Fruit fly (Drosophila melanogaster) whole organism, embryonic: ENCODE measurements around the gene Blos4.

Experiments
- Asciz ChIP-seq: fragments of 200-800 bp; sonication (Bioruptor generic); optimal IDR thresholded peaks from 2 replicates; lab custom pipeline; 2017; ENCODE audit warnings: missing biosample characterization, mild to moderate bottlenecking, missing genetic modification characterization, missing genetic modification reagents
- CG10147 ChIP-seq: fragments of 200-800 bp; sonication (Bioruptor generic); optimal IDR thresholded peaks from 2 replicates; lab custom pipeline; 2019; ENCODE audit warnings: missing biosample characterization, mild to moderate bottlenecking, missing genetic modification characterization, moderate library complexity
- CG10654 ChIP-seq: fragments of 200-800 bp; sonication (Bioruptor generic); optimal IDR thresholded peaks from 2 replicates; lab custom pipeline; 2016; ENCODE audit warnings: missing biosample characterization, missing genetic modification characterization
- CG10959 ChIP-seq: fragments of 200-800 bp; sonication (Bioruptor generic); IDR thresholded peaks from 2 replicates; pipeline ENCODE4 v1.3.6; 2022; ENCODE audit warnings: missing biosample characterization, missing genetic modification characterization
- CG1233 ChIP-seq: fragments of 200-800 bp; sonication (Bioruptor generic); optimal IDR thresholded peaks from 4 replicates; lab custom pipeline; 2018; ENCODE audit warnings: missing biosample characterization, mild to moderate bottlenecking, missing genetic modification characterization
- CG12659 ChIP-seq: fragments of 200-800 bp; sonication (Bioruptor generic); optimal IDR thresholded peaks from 3 replicates; lab custom pipeline; 2017; ENCODE audit warnings: mild to moderate bottlenecking, missing biosample characterization, missing genetic modification reagents, missing genetic modification characterization
- CG12942 ChIP-seq: fragments of 200-800 bp; sonication (Bioruptor generic); optimal IDR thresholded peaks from 3 replicates; lab custom pipeline; 2016; ENCODE audit warnings: missing biosample characterization, missing genetic modification characterization
- CG15269 ChIP-seq: fragments of 200-800 bp; sonication (Bioruptor generic); optimal IDR thresholded peaks from 2 replicates; lab custom pipeline; 2018; ENCODE audit warnings: missing biosample characterization, mild to moderate bottlenecking, missing genetic modification characterization, moderate library complexity
- CG1529 ChIP-seq: fragments of 200-800 bp; sonication (Bioruptor generic); optimal IDR thresholded peaks from 3 replicates; lab custom pipeline; 2018; ENCODE audit warnings: missing biosample characterization, missing genetic modification characterization
- CG1603 ChIP-seq: fragments of 200-800 bp; sonication (Bioruptor generic); optimal IDR thresholded peaks from 2 replicates; lab custom pipeline; 2019; ENCODE audit warnings: missing biosample characterization, mild to moderate bottlenecking, missing genetic modification characterization, moderate library complexity
- CG17568 ChIP-seq: fragments of 200-800 bp; sonication (Bioruptor generic); optimal IDR thresholded peaks from 2 replicates; lab custom pipeline; 2018; ENCODE audit warnings: missing biosample characterization, mild to moderate bottlenecking, missing genetic modification characterization, moderate library complexity
- CG18619 ChIP-seq: fragments of 200-800 bp; sonication (Bioruptor generic); optimal IDR thresholded peaks from 3 replicates; lab custom pipeline; 2017; ENCODE audit warnings: missing biosample characterization, mild to moderate bottlenecking, missing genetic modification characterization
- CG30403 ChIP-seq: fragments of 200-800 bp; sonication (Bioruptor generic); optimal IDR thresholded peaks from 3 replicates; lab custom pipeline; 2016; ENCODE audit warnings: missing biosample characterization, missing genetic modification characterization
- CG30431 ChIP-seq: fragments of 200-800 bp; sonication (Bioruptor generic); optimal IDR thresholded peaks from 2 replicates; lab custom pipeline; 2017; ENCODE audit warnings: missing biosample characterization, missing genetic modification characterization
- CG31441 ChIP-seq: fragments of 200-800 bp; sonication (Bioruptor generic); IDR thresholded peaks from 2 replicates; pipeline ENCODE4 v1.3.6; 2022; ENCODE audit warnings: missing biosample characterization, missing genetic modification characterization
- CG4404 ChIP-seq: fragments of 200-800 bp; sonication (Bioruptor generic); IDR thresholded peaks from 2 replicates; pipeline ENCODE4 v1.3.6; 2022; ENCODE audit warnings: missing biosample characterization, missing genetic modification characterization
- CG4424 ChIP-seq: fragments of 200-800 bp; sonication (Bioruptor generic); optimal IDR thresholded peaks from 3 replicates; lab custom pipeline; 2016; ENCODE audit warnings: missing biosample characterization, missing genetic modification characterization
- CG6689 ChIP-seq: fragments of 200-800 bp; sonication (Bioruptor generic); IDR thresholded peaks from 2 replicates; pipeline ENCODE4 v1.3.6; 2022; ENCODE audit warnings: missing biosample characterization, missing genetic modification characterization
- CG6813 ChIP-seq: fragments of 200-800 bp; sonication (Bioruptor generic); optimal IDR thresholded peaks from 2 replicates; lab custom pipeline; 2017; ENCODE audit warnings: missing biosample characterization, missing genetic modification characterization, mild to moderate bottlenecking, moderate library complexity, missing genetic modification reagents
- CG8388 ChIP-seq: fragments of 200-800 bp; sonication (Bioruptor generic); optimal IDR thresholded peaks from 2 replicates; lab custom pipeline; 2019; ENCODE audit warnings: missing biosample characterization, mild to moderate bottlenecking, missing genetic modification characterization, moderate library complexity
- CG8924 ChIP-seq: fragments of 200-800 bp; optimal IDR thresholded peaks from 3 replicates; lab custom pipeline; 2019; ENCODE audit warnings: missing biosample characterization, mild to moderate bottlenecking, missing genetic modification characterization, moderate library complexity
- H15 ChIP-seq: fragments of 200-800 bp; sonication (Bioruptor generic); IDR thresholded peaks from 3 replicates; pipeline ENCODE4 v1.3.6; 2022; ENCODE audit warnings: missing biosample characterization, missing genetic modification characterization
- HLHmδ ChIP-seq: fragments of 200-800 bp; sonication (Bioruptor generic); optimal IDR thresholded peaks from 2 replicates; lab custom pipeline; 2018; ENCODE audit warnings: missing biosample characterization, mild to moderate bottlenecking, missing genetic modification characterization, moderate library complexity
- Mad ChIP-seq: fragments of 200-800 bp; sonication (Bioruptor generic); optimal IDR thresholded peaks from 2 replicates; lab custom pipeline; 2016; ENCODE audit warnings: missing biosample characterization, missing genetic modification characterization
- Rx ChIP-seq: fragments of 200-800 bp; sonication (Bioruptor generic); IDR thresholded peaks from 2 replicates; pipeline ENCODE4 v1.3.6; 2022; ENCODE audit warnings: missing biosample characterization, missing genetic modification characterization
- Sry-β ChIP-seq: fragments of 200-800 bp; sonication (Bioruptor generic); optimal IDR thresholded peaks from 2 replicates; lab custom pipeline; 2018; ENCODE audit warnings: missing biosample characterization, mild to moderate bottlenecking, missing genetic modification characterization, moderate library complexity
- Usf ChIP-seq: fragments of 200-800 bp; sonication (Bioruptor generic); optimal IDR thresholded peaks from 2 replicates; lab custom pipeline; 2017; ENCODE audit warnings: missing genotype, missing biosample characterization, missing genetic modification characterization
- Xrp1 ChIP-seq: fragments of 200-800 bp; sonication (Bioruptor generic); IDR thresholded peaks from 2 replicates; pipeline ENCODE4 v1.3.6; 2022; ENCODE audit warnings: missing biosample characterization, missing genetic modification characterization
- az2 ChIP-seq: fragments of 200-800 bp; sonication (Bioruptor generic); optimal IDR thresholded peaks from 3 replicates; lab custom pipeline; 2016; ENCODE audit warnings: missing biosample characterization, missing genetic modification characterization
- bcd ChIP-seq: fragments of 200-800 bp; sonication (Bioruptor generic); optimal IDR thresholded peaks from 2 replicates; lab custom pipeline; 2017; ENCODE audit warnings: missing biosample characterization, mild to moderate bottlenecking, missing genetic modification characterization
- cato ChIP-seq: fragments of 200-800 bp; sonication (Bioruptor generic); optimal IDR thresholded peaks from 2 replicates; lab custom pipeline; 2016; ENCODE audit warnings: missing biosample characterization, missing genetic modification characterization, borderline replicate concordance
- crc ChIP-seq: fragments of 200-800 bp; sonication (Bioruptor generic); optimal IDR thresholded peaks from 2 replicates; lab custom pipeline; 2016; ENCODE audit warnings: missing biosample characterization, missing genetic modification characterization
- cwo ChIP-seq: fragments of 200-800 bp; sonication (Bioruptor generic); optimal IDR thresholded peaks from 3 replicates; lab custom pipeline; 2017; ENCODE audit warnings: missing biosample characterization, missing genetic modification characterization, mild to moderate bottlenecking, moderate library complexity, missing genetic modification reagents
- dmrt11E ChIP-seq: fragments of 200-800 bp; sonication (Bioruptor generic); optimal IDR thresholded peaks from 3 replicates; lab custom pipeline; 2018; ENCODE audit warnings: missing biosample characterization, mild to moderate bottlenecking, missing genetic modification characterization, moderate library complexity
- dmrt99B ChIP-seq: fragments of 200-800 bp; sonication (Bioruptor generic); optimal IDR thresholded peaks from 2 replicates; lab custom pipeline; 2018; ENCODE audit warnings: missing biosample characterization, mild to moderate bottlenecking, missing genetic modification characterization, moderate library complexity
- grau ChIP-seq: fragments of 200-800 bp; optimal IDR thresholded peaks from 3 replicates; lab custom pipeline; 2019; ENCODE audit warnings: missing biosample characterization, mild to moderate bottlenecking, missing genetic modification characterization, moderate library complexity
- gro ChIP-seq: fragments of 200-800 bp; sonication (Bioruptor generic); optimal IDR thresholded peaks from 2 replicates; lab custom pipeline; 2016; ENCODE audit warnings: missing biosample characterization, missing genetic modification characterization
- ind ChIP-seq: fragments of 200-800 bp; sonication (Bioruptor generic); optimal IDR thresholded peaks from 3 replicates; lab custom pipeline; 2016; ENCODE audit warnings: missing biosample characterization, missing genetic modification characterization
- kah ChIP-seq: fragments of 200-800 bp; sonication (Bioruptor generic); optimal IDR thresholded peaks from 2 replicates; lab custom pipeline; 2018; ENCODE audit warnings: missing biosample characterization, mild to moderate bottlenecking, missing genetic modification characterization
- ken ChIP-seq: fragments of 200-800 bp; sonication (Bioruptor generic); IDR thresholded peaks from 3 replicates; pipeline ENCODE4 v1.3.6; 2022; ENCODE audit warnings: missing biosample characterization, missing genetic modification characterization
- mirr ChIP-seq: fragments of 200-800 bp; sonication (Bioruptor generic); optimal IDR thresholded peaks from 3 replicates; lab custom pipeline; 2018; ENCODE audit warnings: missing biosample characterization, mild to moderate bottlenecking, missing genetic modification characterization
- mld ChIP-seq: fragments of 200-800 bp; sonication (Bioruptor generic); IDR thresholded peaks from 3 replicates; pipeline ENCODE4 v1.3.6; 2022; ENCODE audit warnings: missing biosample characterization, missing genetic modification characterization; ENCODE audit not compliant: partially characterized antibody
- org-1 ChIP-seq: fragments of 200-800 bp; sonication (Bioruptor generic); optimal IDR thresholded peaks from 2 replicates; lab custom pipeline; 2017; ENCODE audit warnings: missing biosample characterization, missing genetic modification characterization
- rib ChIP-seq: fragments of 200-800 bp; sonication (Bioruptor generic); IDR thresholded peaks from 2 replicates; pipeline ENCODE4 v1.3.6; 2022; ENCODE audit warnings: missing biosample characterization, missing genetic modification characterization
- run ChIP-seq: fragments of 200-800 bp; sonication (Bioruptor generic); optimal IDR thresholded peaks from 3 replicates; lab custom pipeline; 2018; ENCODE audit warnings: missing biosample characterization, mild to moderate bottlenecking, missing genetic modification characterization
- salm ChIP-seq: fragments of 200-800 bp; sonication (Bioruptor generic); optimal IDR thresholded peaks from 2 replicates; lab custom pipeline; 2018; ENCODE audit warnings: missing biosample characterization, mild to moderate bottlenecking, missing genetic modification characterization
- sens ChIP-seq: fragments of 200-800 bp; sonication (Bioruptor generic); peaks from one replicate; lab custom pipeline; 2016; ENCODE audit warnings: missing biosample characterization, missing genetic modification characterization
- sisA ChIP-seq: fragments of 200-800 bp; sonication (Bioruptor generic); IDR thresholded peaks from 2 replicates; pipeline ENCODE4 v1.3.6; 2022; ENCODE audit warnings: missing biosample characterization, missing genetic modification characterization
- twi ChIP-seq: fragments of 200-800 bp; optimal IDR thresholded peaks from 2 replicates; lab custom pipeline; 2019; ENCODE audit warnings: missing biosample characterization, mild to moderate bottlenecking, missing genetic modification characterization, moderate library complexity
- zen ChIP-seq: fragments of 200-800 bp; sonication (Bioruptor generic); optimal IDR thresholded peaks from 3 replicates; lab custom pipeline; 2018; ENCODE audit warnings: missing biosample characterization, mild to moderate bottlenecking, missing genetic modification characterization, moderate library complexity

Blos4 gene

dm6 chr3L:10843273-10843672, 35.6 kb upstream of the Blos4 start (continued):
- TF ChIP-seq cato (GFP tag; lab: Kevin White, UChicago) (peak; percentile 23), salm (tag; lab: Kevin White, UChicago) (peak; percentile 15), mld (no peak), CG15269 (peak; percentile 42), CG1233 (GFP tag; lab: Kevin White, UChicago) (peak; percentile 11), CG6813 (GFP tag; lab: Kevin White, UChicago) (peak; percentile 72), CG8388 (GFP tag; lab: Kevin White, UChicago) (peak; percentile 57), rib (GFP tag; lab: Robert Waterston, UW) (no peak), CG17568 (GFP tag; lab: Kevin White, UChicago) (peak; percentile 36), CG6689 (peak; percentile 44; the same call in 1 of the 2 replicates), cwo (peak; percentile 6), gro (GFP tag; lab: Kevin White, UChicago) (no peak), CG10959 (GFP tag; lab: Robert Waterston, UW) (peak; percentile 35; the same call in 1 of the 2 replicates), twi (tag; lab: Kevin White, UChicago) (peak; percentile 56), dmrt11E (tag; lab: Kevin White, UChicago) (peak; percentile 87), H15 (no peak), CG30403 (peak; percentile 50), run (peak; percentile 1), grau (tag; lab: Kevin White, UChicago) (peak; percentile 73), CG30431 (peak; percentile 41), kah (GFP tag; lab: Kevin White, UChicago) (peak; percentile 39), Sry-β (GFP tag; lab: Kevin White, UChicago) (peak; percentile 23), CG31441 (peak; percentile 78), ken (GFP tag; lab: Robert Waterston, UW) (peak; percentile 22; the same call in 1 of the 3 replicates), CG8924 (tag; lab: Kevin White, UChicago) (peak; percentile 79), CG12659 (peak; percentile 52), HLHmδ (GFP tag; lab: Kevin White, UChicago) (no peak), az2 (GFP tag; lab: Kevin White, UChicago) (peak; percentile 53), CG1603 (tag; lab: Kevin White, UChicago) (peak; percentile 10), mirr (GFP tag; lab: Kevin White, UChicago) (no peak), sens (GFP tag; lab: Kevin White, UChicago) (peak; percentile 82), Xrp1 (peak; percentile 63; the same call in 1 of the 2 replicates), dmrt99B (tag; lab: Kevin White, UChicago) (peak; percentile 72), CG10147 (GFP tag; lab: Kevin White, UChicago) (peak; percentile 9), CG12942 (peak; percentile 17), Mad (GFP tag; lab: Kevin White, UChicago) (no peak), zen (peak; percentile 35), ind (GFP tag; lab: Kevin White, UChicago) (peak; percentile 4), CG18619 (GFP tag; lab: Kevin White, UChicago) (peak; percentile 43), Asciz (GFP tag; lab: Kevin White, UChicago) (peak; percentile 63), sisA (GFP tag; lab: Robert Waterston, UW) (0 out of 2 replicates have a peak, but pooled peaks have one; percentile 17), CG4404 (GFP tag; lab: Robert Waterston, UW) (peak; percentile 46), org-1 (GFP tag; lab: Kevin White, UChicago) (peak; percentile 38), Usf (peak; percentile 17), Rx (GFP tag; lab: Robert Waterston, UW) (0 out of 2 replicates have a peak, but pooled peaks have one; percentile 6), crc (no peak), CG10654 (GFP tag; lab: Kevin White, UChicago) (peak; percentile 18), bcd (GFP tag; lab: Kevin White, UChicago) (peak; percentile 54), CG1529 (GFP tag; lab: Kevin White, UChicago) (peak; percentile 73), CG4424 (peak; percentile 50)
